Fruit fly (Drosophila melanogaster): ENCODE measurements around the gene fipi.

The fipi gene

dm6 chr2L:4806109-4806508, 12.3 kb upstream of the fipi start:
- no peak for TF ChIP-seq CG8765 (GFP tag; IDR thresholded peaks at IDR 0.05)
- no peak for TF ChIP-seq Mes4 (GFP tag; optimal IDR thresholded peaks at IDR 0.05)
- TF ChIP-seq dysf (GFP tag; IDR thresholded peaks at IDR 0.05): peak; percentile 56; the same call in 2 of the 3 replicates
- peak in 1 of 2 experiments; percentile 11 for TF ChIP-seq Eip74EF (GFP tag; optimal IDR thresholded peaks at IDR 0.05)
- peak; percentile 61 for TF ChIP-seq Sox102F (GFP tag; optimal IDR thresholded peaks at IDR 0.05)
- no peak for TF ChIP-seq her (GFP tag; optimal IDR thresholded peaks at IDR 0.05)
- TF ChIP-seq bbx (GFP tag; IDR thresholded peaks at IDR 0.05; ENCODE audit: partially characterized antibody): no peak
- no peak for TF ChIP-seq CG8924 (tag; optimal IDR thresholded peaks at IDR 0.05)
- TF ChIP-seq HmgD (GFP tag; optimal IDR thresholded peaks at IDR 0.05): no peak
- TF ChIP-seq exex (tag; optimal IDR thresholded peaks at IDR 0.05): no peak
- no peak for TF ChIP-seq CG13123 (GFP tag; optimal IDR thresholded peaks at IDR 0.05)
- no peak for TF ChIP-seq pan (optimal IDR thresholded peaks at IDR 0.05)
- TF ChIP-seq pan (GFP tag; optimal IDR thresholded peaks at IDR 0.05 in 1 of 2, IDR thresholded peaks at IDR 0.05 in 1 of 2): no peak
- no peak for TF ChIP-seq CG13775 (GFP tag; optimal IDR thresholded peaks at IDR 0.05)
- no peak for TF ChIP-seq CG17829 (tag; optimal IDR thresholded peaks at IDR 0.05)
- TF ChIP-seq zen (tag; optimal IDR thresholded peaks at IDR 0.05): no peak
- no peak for TF ChIP-seq CG11560 (tag; IDR thresholded peaks at IDR 0.05)
- no peak for TF ChIP-seq CG6272 (GFP tag; IDR thresholded peaks at IDR 0.05)
- TF ChIP-seq disco-r (GFP tag; optimal IDR thresholded peaks at IDR 0.05): no peak
- peak; percentile 14 for TF ChIP-seq CG30403 (GFP tag; optimal IDR thresholded peaks at IDR 0.05)
- no peak for TF ChIP-seq CG7745 (tag; optimal IDR thresholded peaks at IDR 0.05)
- TF ChIP-seq Taf1 (GFP tag; IDR thresholded peaks at IDR 0.05): no peak
- TF ChIP-seq nerfin-2 (GFP tag; IDR thresholded peaks at IDR 0.05; ENCODE audit: partially characterized antibody): no peak
- peak; percentile 55 for TF ChIP-seq sens (GFP tag)
- TF ChIP-seq Aef1 (GFP tag; IDR thresholded peaks at IDR 0.05): peak; percentile 42; the same call in 1 of the 3 replicates
- TF ChIP-seq tap (tag; optimal IDR thresholded peaks at IDR 0.05): peak; percentile 15
- no peak for TF ChIP-seq Camta (GFP tag; optimal IDR thresholded peaks at IDR 0.05)
- no peak for TF ChIP-seq btn (GFP tag; optimal IDR thresholded peaks at IDR 0.05)
- TF ChIP-seq GATAe (GFP tag; conservative IDR thresholded peaks at IDR 0.05): no peak
- TF ChIP-seq CG3281 (GFP tag; optimal IDR thresholded peaks at IDR 0.05): no peak
- no peak for TF ChIP-seq Dll (GFP tag; IDR thresholded peaks at IDR 0.05; ENCODE audit: partially characterized antibody)
- peak; percentile 33 for TF ChIP-seq grau (tag; optimal IDR thresholded peaks at IDR 0.05)
- TF ChIP-seq Nf-YA (GFP tag; IDR thresholded peaks at IDR 0.05): no peak
- TF ChIP-seq HHEX (GFP tag; optimal IDR thresholded peaks at IDR 0.05): no peak
- no peak for TF ChIP-seq CG2875 (GFP tag; optimal IDR thresholded peaks at IDR 0.05)
- no peak for TF ChIP-seq Adf1 (GFP tag; IDR thresholded peaks at IDR 0.05)
- peak; percentile 53 for TF ChIP-seq unpg (GFP tag; optimal IDR thresholded peaks at IDR 0.05)
- peak; percentile 66; the same call in 2 of the 3 replicates for TF ChIP-seq so (GFP tag; IDR thresholded peaks at IDR 0.05)
- TF ChIP-seq Max (GFP tag; optimal IDR thresholded peaks at IDR 0.05): no peak
- TF ChIP-seq ap (GFP tag; IDR thresholded peaks at IDR 0.05): 0 out of 2 replicates have a peak, but pooled peaks have one; percentile 29
- TF ChIP-seq Hr51 (GFP tag; optimal IDR thresholded peaks at IDR 0.05): peak in 1 of 2 experiments; percentile 62
- no peak for TF ChIP-seq CG6683 (GFP tag; optimal IDR thresholded peaks at IDR 0.05)
- TF ChIP-seq CG9817 (tag; optimal IDR thresholded peaks at IDR 0.05): no peak
- TF ChIP-seq Hr3 (GFP tag; optimal IDR thresholded peaks at IDR 0.05): no peak
- peak in 1 of 2 experiments; percentile 19 for TF ChIP-seq bsh (GFP tag; optimal IDR thresholded peaks at IDR 0.05)
- no peak for TF ChIP-seq CG12744 (GFP tag; optimal IDR thresholded peaks at IDR 0.05)
- no peak for TF ChIP-seq Atf-2 (GFP tag; optimal IDR thresholded peaks at IDR 0.05)
- no peak for TF ChIP-seq sqz (GFP tag; optimal IDR thresholded peaks at IDR 0.05)
- TF ChIP-seq Hey (tag; optimal IDR thresholded peaks at IDR 0.05): no peak
- 0 out of 2 replicates have a peak, but pooled peaks have one; percentile 31 for TF ChIP-seq CG11247 (GFP tag; IDR thresholded peaks at IDR 0.05)
- TF ChIP-seq Doc3 (GFP tag; IDR thresholded peaks at IDR 0.05; ENCODE audit: partially characterized antibody): no peak
